Fruit fly (Drosophila melanogaster) whole organism: ENCODE results near the gene CG10352.

ENCODE experiments used
- CG8478 ChIP-seq: fragments of >200 bp; optimal IDR thresholded peaks from 2 replicates; lab custom pipeline; 2018; ENCODE audit warnings: inconsistent platforms
- Dll ChIP-seq: fragments of >200 bp; optimal IDR thresholded peaks from 2 replicates; lab custom pipeline; 2017
- EcR ChIP-seq, 2 experiments: fragments of >200 bp; optimal IDR thresholded peaks; 2 replicates each; lab custom pipeline; 2017; ENCODE audit warnings: missing biosample characterization in 2 of 2, missing genetic modification characterization in 2 of 2, missing genetic modification reagents in 2 of 2
- pan ChIP-seq: fragments of >200 bp; optimal IDR thresholded peaks from 2 replicates; lab custom pipeline; 2017
- psq ChIP-seq: fragments of >200 bp; optimal IDR thresholded peaks from 2 replicates; lab custom pipeline; 2017
- usp ChIP-seq: fragments of >200 bp; optimal IDR thresholded peaks from 2 replicates; lab custom pipeline; 2017; ENCODE audit warnings: missing biosample characterization, missing genetic modification characterization, mixed read lengths

CG10352 gene

DNA sequence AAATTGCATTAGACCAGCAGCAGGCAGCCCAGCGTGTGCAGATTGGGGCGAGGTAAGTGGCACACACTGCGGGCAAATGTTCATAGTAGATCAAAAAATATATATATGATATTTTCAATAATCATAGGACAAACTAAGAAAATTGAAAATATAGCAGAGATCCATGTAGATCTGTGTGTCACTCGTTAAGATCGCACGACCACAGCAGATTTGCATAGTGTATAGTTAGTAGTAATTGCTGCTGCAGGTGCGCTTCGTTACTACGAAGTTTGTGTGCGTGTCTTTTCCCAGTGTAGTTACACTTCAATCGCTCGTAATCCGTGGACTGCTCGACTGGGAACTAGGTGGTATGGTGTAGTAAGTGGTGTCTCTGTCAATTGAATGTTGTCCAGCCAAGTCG, at the start of gene CG10352:
TSS of gene CG10352 (minus strand) at position 4 of the 400 bp plus-strand sequence.
- TF ChIP-seq psq (lab: Kevin White, UChicago), result no peak
- TF ChIP-seq CG8478, result no peak
- no peak for TF ChIP-seq EcR (GFP tag; optimal IDR thresholded peaks at IDR 0.05; lab: Kevin White, UChicago)
- TF ChIP-seq Dll, result no peak
- TF ChIP-seq pan (lab: Kevin White, UChicago), result no peak
- TF ChIP-seq usp, result no peak

DNA sequence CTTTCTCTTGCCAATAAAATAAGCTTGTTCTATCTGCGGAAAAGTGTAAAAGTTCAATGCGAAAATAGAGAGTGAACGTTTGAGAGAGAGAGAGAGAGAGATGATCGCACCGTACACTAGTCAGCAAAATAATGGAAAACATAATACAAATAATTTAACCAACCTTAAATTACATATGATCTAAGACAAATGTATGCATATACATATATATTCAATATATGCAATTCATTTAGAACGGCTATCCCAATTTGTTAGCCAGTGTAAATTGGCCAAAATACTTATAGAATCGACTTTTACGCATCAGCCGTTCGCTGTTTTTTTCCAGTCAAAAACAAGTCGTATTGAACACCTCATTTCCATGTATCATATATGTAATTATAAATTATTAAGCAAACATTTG, 48.2 kb upstream of the CG10352 start:
- no peak for TF ChIP-seq psq (lab: Kevin White, UChicago)
- TF ChIP-seq EcR (GFP tag; optimal IDR thresholded peaks at IDR 0.05; lab: Kevin White, UChicago), result no peak
- no peak for TF ChIP-seq pan (lab: Kevin White, UChicago)

DNA sequence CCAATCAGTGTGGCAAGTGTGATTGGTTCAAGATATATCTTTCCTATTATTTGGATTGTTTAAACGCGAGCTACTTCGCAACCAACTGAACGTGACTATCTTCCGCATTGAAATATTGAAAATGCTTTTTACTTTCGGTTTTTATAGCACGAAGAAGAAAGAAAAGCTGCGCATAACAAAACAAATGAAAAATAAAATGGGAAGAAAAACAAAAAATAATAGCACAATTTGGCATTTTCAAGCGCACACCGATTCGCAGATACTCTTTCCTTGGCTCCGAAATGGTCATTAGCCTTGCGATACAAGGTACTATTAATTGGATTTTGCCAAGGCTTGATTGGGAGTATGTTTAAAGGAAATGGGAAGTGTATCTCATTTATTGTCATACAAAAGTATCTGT, 47.6 kb upstream of the CG10352 start, which contains the start of gene Sclp:
TSS of gene Sclp (minus strand) at position 101 of the 400 bp plus-strand sequence.
- no peak for TF ChIP-seq CG8478
- TF ChIP-seq psq (lab: Kevin White, UChicago), result no peak
- no peak for TF ChIP-seq pan (lab: Kevin White, UChicago)
- no peak for TF ChIP-seq Dll
- no peak for TF ChIP-seq EcR (GFP tag; optimal IDR thresholded peaks at IDR 0.05; lab: Kevin White, UChicago)
- TF ChIP-seq usp, result no peak

DNA sequence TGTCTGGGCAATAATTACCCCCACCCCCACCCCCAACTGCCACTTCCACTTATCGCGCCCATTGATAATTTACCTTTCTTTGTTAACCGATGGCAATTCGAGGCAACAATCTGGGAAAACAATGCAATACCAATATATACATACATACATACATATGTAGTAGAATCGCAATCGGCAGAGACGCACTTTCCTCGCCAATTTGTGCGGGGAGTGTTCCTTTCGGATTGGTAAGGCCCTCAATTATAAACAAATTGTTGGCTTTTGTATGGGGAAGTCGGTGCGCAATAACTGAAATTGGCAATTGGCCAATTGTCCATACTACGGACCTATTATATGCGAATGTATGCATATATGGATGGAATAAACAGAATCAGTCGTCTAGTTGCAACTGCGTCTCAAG, 46.7 kb upstream of the CG10352 start:
- no peak for TF ChIP-seq pan (lab: Kevin White, UChicago)

DNA sequence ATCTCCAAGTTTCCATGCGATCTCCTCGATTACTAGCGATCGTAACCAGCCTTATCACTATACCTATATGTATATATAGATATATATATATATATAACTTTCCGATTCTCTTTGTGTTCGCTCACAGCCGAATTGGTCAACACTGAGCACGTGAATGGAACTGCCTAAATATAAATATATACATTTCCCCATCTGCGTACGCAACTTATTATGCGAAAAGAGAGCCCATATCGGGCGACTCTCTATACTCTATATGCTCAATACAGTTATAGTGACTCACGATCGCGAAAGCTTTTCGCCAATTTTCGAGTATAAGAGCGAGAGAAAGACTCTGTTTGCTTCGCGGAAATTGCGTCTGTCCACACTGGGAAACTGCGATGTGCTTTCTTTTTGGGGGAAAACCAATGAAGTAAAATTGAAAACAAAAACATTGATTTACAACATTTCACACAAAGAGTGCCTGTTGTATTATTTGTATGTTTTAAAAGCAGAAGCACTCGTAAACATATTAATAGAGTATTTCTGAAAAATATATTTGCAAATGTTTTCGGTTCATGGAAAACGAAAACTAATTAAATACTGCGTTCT, 45.8 kb upstream of the CG10352 start:
- no peak for TF ChIP-seq CG8478
- TF ChIP-seq EcR (GFP tag; optimal IDR thresholded peaks at IDR 0.05; lab: Kevin White, UChicago), result no peak

DNA sequence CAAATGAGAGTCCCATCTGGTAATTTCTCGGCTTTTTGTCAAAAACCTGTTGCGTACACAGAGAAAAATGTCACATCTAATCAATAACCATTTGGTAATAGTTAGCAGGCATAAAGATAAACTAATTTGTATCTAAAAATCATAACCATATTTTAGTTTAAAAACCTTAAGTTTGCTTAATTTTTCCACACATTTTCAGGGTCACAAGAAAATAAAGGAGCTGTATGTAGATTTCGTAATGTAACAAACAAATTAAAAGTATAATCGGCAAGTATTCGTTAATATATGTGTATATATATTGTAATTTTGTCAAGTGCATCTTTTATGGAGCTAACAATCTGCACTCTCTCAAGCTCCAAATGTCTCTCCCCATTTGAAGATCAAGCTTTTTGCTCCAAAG, 44.0 kb upstream of the CG10352 start:
- TF ChIP-seq Dll (no peak), EcR (GFP tag; optimal IDR thresholded peaks at IDR 0.05; lab: Kevin White, UChicago) (no peak), pan (lab: Kevin White, UChicago) (no peak), psq (lab: Kevin White, UChicago) (no peak), usp (no peak), CG8478 (no peak)

DNA sequence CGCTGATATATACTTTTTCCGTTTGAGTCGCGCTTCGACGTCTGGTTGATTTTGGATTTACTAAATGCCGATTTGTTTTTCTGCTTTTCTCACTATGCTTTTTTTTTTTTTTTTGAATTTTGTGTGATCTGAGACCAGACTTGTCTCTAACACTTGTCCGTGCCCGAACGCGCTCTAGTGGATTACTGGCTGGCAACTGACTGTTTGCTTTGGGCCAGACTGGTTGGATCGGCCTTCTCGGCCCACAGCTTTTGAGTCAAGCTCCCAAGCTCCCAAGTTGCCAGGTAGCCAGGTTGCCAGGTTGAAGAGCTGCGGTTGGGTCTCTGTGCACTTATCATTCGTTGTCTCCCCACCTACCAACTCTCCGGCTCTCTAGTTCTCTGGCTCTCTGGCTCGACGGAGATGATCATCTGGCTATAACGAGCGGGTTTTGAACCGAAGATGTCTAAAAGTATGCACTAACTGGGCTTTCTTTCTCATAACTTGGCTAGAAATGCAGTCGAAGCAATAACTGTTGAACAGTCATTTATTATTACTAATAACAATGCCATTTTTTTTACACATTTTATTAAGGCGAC, 40.2 kb upstream of the CG10352 start, which contains the start of gene pot:
TSS of gene pot (minus strand) at position 205 of the 578 bp plus-strand sequence.
- TF ChIP-seq CG8478, result no peak
- no peak for TF ChIP-seq Dll
- no peak for TF ChIP-seq usp
- TF ChIP-seq EcR (GFP tag; optimal IDR thresholded peaks at IDR 0.05; lab: Kevin White, UChicago), result no peak
- no peak for TF ChIP-seq psq (lab: Kevin White, UChicago)

DNA sequence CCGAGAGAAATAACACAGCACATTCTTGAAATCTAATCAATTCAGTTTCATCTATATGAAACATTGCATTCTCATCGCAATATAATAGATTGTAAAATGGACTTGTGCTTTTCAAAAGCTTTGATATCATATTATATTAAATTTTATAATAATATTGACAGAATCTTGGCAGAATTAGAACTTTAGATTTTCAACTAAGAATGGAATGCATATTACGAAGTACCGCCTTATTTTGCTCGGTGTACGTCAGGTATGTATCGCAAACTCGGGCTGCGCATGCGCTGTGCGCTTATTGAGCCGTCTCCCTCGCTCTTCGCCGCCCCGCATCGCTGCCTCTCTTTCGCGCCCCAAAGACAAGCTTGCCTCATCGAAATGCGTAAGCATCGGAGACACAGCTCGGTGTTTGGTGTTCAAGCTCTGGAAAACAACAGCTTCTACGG, 38.2 kb upstream of the CG10352 start:
- TF ChIP-seq EcR (GFP tag; optimal IDR thresholded peaks at IDR 0.05; lab: Kevin White, UChicago) (no peak), CG8478 (no peak), pan (lab: Kevin White, UChicago) (no peak), Dll (no peak), psq (lab: Kevin White, UChicago) (no peak), usp (no peak)

DNA sequence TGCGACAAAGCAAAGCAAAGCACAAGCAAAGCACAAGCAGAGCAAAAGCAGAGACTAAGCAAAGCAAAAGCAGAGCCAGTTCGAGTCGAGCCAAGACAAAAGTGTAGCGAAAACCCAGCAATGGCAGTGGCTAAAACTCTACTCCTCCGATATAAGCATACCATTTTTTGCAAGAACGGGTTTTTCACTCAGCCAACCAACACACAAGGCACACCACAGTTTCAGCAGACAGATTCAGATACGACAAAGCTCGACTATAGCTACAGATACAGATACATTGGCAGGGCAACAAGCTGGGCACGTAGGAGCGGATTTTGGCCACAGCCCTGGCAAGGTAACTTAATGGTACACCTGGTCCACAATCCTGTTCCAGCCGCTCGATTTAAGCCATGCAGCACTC, 36.6 kb upstream of the CG10352 start:
- no peak for TF ChIP-seq usp
- TF ChIP-seq Dll, result no peak

DNA sequence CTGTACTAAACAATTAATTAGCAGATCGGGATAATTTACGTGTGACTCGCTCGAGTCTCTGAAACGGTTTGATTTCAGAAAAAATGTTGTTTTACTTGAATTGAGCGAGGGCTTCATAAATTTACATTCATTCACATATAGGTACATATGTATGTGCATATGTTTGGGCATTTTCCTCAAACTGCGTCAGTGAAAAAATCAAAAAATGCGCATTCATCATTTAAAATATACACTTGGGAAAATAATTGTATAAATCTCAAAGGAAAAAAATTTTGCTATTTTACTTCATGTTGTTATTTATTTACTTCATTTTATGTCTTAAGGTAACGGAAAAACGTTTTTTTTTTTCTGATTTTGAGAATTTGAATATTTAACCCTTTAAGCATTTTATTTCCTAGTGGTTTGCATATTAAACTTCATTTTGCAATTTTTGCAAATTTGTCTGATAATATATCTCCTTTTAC, 29.9 kb upstream of the CG10352 start, which contains the start of gene CG43156:
TSS of gene CG43156 (minus strand) at position 51 of the 464 bp plus-strand sequence.
- TF ChIP-seq usp (no peak), Dll (no peak), CG8478 (no peak), psq (lab: Kevin White, UChicago) (no peak), EcR (GFP tag; optimal IDR thresholded peaks at IDR 0.05; lab: Kevin White, UChicago) (no peak), pan (lab: Kevin White, UChicago) (no peak)

DNA sequence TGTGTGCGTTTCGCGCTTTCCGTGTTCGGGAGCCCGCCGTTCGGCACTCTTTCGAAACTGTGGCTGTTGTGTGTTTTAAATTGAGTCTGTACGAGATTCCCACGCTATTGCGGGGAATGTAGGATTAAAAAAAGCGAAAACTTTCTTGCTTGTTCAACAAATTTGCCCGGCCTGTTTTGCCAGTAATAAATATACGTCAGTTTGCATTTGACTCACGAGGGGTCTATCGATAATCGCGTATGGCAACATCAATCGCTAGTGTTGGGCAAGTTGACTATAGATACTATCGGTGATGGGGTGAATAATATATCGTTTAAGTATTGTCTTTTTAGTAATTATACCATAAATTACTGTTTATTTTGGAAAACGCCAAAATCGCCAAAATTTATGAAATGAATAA, 28.2 kb upstream of the CG10352 start, which contains the start of gene Upf1:
TSS of gene Upf1 (minus strand) at position 228 of the 400 bp plus-strand sequence.
- TF ChIP-seq pan (lab: Kevin White, UChicago) (no peak), psq (lab: Kevin White, UChicago) (no peak), EcR (GFP tag; optimal IDR thresholded peaks at IDR 0.05; lab: Kevin White, UChicago) (no peak), CG8478 (no peak), usp (no peak), Dll (no peak)

DNA sequence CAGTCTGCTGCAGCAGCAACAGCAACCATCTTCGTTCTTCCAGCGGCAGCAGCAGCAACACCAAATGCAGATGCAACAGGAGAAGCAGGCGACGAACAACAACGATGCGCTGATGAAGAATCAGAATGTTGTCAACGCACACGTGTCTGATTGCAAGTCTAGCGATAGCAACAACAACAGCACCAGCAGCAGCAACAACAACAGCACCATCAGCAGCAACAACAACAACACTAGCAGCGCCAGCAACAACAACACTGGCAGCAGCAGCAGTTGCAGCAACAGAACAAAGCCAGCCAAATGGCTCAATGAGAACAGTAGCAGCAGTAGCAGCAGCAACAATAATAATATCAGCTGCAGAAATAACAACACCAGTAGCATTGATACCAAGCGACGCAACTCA, 18.2 kb upstream of the CG10352 start:
- no peak for TF ChIP-seq pan (lab: Kevin White, UChicago)
- no peak for TF ChIP-seq EcR (GFP tag; optimal IDR thresholded peaks at IDR 0.05; lab: Kevin White, UChicago)

DNA sequence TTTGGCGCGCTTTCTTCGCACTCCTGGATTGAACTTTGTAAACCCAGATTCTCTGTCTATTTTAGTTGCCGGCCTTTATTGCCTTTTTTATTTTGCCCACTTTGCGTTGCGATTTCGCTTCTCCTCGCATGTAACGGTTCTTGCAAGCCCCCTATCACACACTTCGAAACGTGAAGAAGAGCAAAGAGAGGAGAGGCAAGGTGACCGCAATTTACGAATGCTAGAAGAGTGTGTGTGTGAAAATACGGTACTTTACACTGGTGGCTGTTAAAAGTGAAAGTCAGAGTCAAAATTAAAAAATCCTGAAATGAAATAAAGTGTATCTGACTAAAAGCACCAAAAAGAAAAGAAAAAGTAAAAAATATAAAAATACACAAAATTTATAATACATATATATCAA, 17.2 kb upstream of the CG10352 start:
- TF ChIP-seq CG8478, result no peak
- no peak for TF ChIP-seq psq (lab: Kevin White, UChicago)
- TF ChIP-seq Dll, result no peak
- TF ChIP-seq pan (lab: Kevin White, UChicago), result no peak
- no peak for TF ChIP-seq EcR (GFP tag; optimal IDR thresholded peaks at IDR 0.05; lab: Kevin White, UChicago)
- no peak for TF ChIP-seq usp
